Worm (Caenorhabditis elegans) whole organism, L4 larva: ENCODE measurements around the gene T19D7.5.

Experiments used
- R02D3.7 ChIP-seq: fragments of 150-350 bp; sonication (generic microtip); optimal IDR thresholded peaks from 3 replicates; lab custom pipeline; 2014; ENCODE audit warnings: missing biosample characterization, missing genetic modification characterization
- T20F7.1 ChIP-seq: fragments of 200-800 bp; sonication (Bioruptor generic); optimal IDR thresholded peaks from 2 replicates; lab custom pipeline; 2018; ENCODE audit warnings: mild to moderate bottlenecking, missing genetic modification characterization, missing compliant biosample characterization
- ama-1 ChIP-seq: fragments of 150-350 bp; optimal IDR thresholded peaks from 2 replicates; lab custom pipeline; 2014; ENCODE audit warnings: inconsistent platforms, mixed read lengths
- lin-38 ChIP-seq: fragments of 200-800 bp; sonication (Bioruptor generic); IDR thresholded peaks from 2 replicates; pipeline ENCODE4 v1.3.6; 2022; ENCODE audit warnings: missing genetic modification reagents, missing genetic modification characterization, missing compliant biosample characterization
- mep-1 ChIP-seq: fragments of 150-350 bp; sonication (generic microtip); optimal IDR thresholded peaks from 3 replicates; lab custom pipeline; 2014; ENCODE audit warnings: missing biosample characterization, missing genetic modification characterization
- nhr-11 ChIP-seq: fragments of 150-350 bp; optimal IDR thresholded peaks from 2 replicates; lab custom pipeline; 2014; ENCODE audit warnings: missing biosample characterization, missing genetic modification characterization
- nhr-25 ChIP-seq: sonication (generic microtip); optimal IDR thresholded peaks from 2 replicates; lab custom pipeline; 2017; ENCODE audit warnings: missing genetic modification characterization, mild to moderate bottlenecking, missing compliant biosample characterization, antibody characterized with exemption, moderate library complexity, borderline replicate concordance; ENCODE audit not compliant: insufficient read depth
- pqm-1 ChIP-seq: sonication (generic microtip); optimal IDR thresholded peaks from 2 replicates; lab custom pipeline; 2017; ENCODE audit warnings: missing biosample characterization, missing genetic modification characterization
- skn-1 ChIP-seq: fragments of 150-350 bp; optimal IDR thresholded peaks from 2 replicates; lab custom pipeline; 2014; ENCODE audit warnings: missing biosample characterization, missing genetic modification characterization
- unc-62 ChIP-seq, 3 experiments: fragments of 150-350 bp in 1 of 3; sonication (generic microtip); optimal IDR thresholded peaks in 2 of 3; peaks in 1 of 3; 1 replicate in 1 of 3; 2 replicates in 2 of 3; lab custom pipeline; 2014 to 2017; ENCODE audit warnings: missing biosample characterization in 3 of 3, missing genetic modification characterization in 3 of 3, missing genetic modification reagents in 3 of 3, missing genotype in 1 of 3

ce11 chrX:682691-683090 is 16.7 kb upstream of the T19D7.5 start, which contains the start of gene Y9C12A.1:
- TF ChIP-seq skn-1 (tag; lab: Kevin White, UChicago) (no peak), ama-1 (lab: Kevin White, UChicago) (no peak), lin-38 (GFP tag; lab: Robert Waterston, UW) (no peak), unc-62 (GFP tag; optimal IDR thresholded peaks at IDR 0.05 in 1 of 2; lab: Kevin White, UChicago) (no peak), unc-62 (tag; optimal IDR thresholded peaks at IDR 0.05; lab: Kevin White, UChicago) (no peak), pqm-1 (tag; lab: Kevin White, UChicago) (no peak), nhr-11 (tag; lab: Kevin White, UChicago) (no peak), mep-1 (tag; lab: Kevin White, UChicago) (no peak), nhr-25 (tag; lab: Kevin White, UChicago) (no peak), R02D3.7 (tag; lab: Kevin White, UChicago) (no peak), T20F7.1 (no peak)
